Worm (Caenorhabditis elegans): Measurements from ENCODE around the gene ZC239.17.
"Not testable (repeated sequence)": the region's sequence is repeated elsewhere in the genome, so short reads cannot be mapped to it uniquely, and the experiment has no call there.

ZC239.17 gene

ce11 chrII:3201242-3201641, 24.4 kb downstream of the ZC239.17 start, which contains the start of gene sri-48:
Gene sri-48 (minus strand): TSS chrII:3201342.
- not testable (repeated sequence) for TF ChIP-seq Y22D7AL.16, ceh-18, ceh-48 (tag; optimal IDR thresholded peaks at IDR 0.05)

ce11 chrII:3198998-3199397, 26.7 kb downstream of the ZC239.17 start, which contains the start of gene sri-51:
Gene sri-51 (minus strand): TSS chrII:3199098.
- no peak for TF ChIP-seq pha-4 (tag; optimal IDR thresholded peaks at IDR 0.05)
- no peak for TF ChIP-seq unc-3 (GFP tag; conservative IDR thresholded peaks at IDR 0.05)
- TF ChIP-seq unc-3 (tag; optimal IDR thresholded peaks at IDR 0.05), result no peak
- TF ChIP-seq elt-4 (tag; optimal IDR thresholded peaks at IDR 0.05), result no peak
- TF ChIP-seq ceh-31 (tag; optimal IDR thresholded peaks at IDR 0.05), result no peak
- no peak for TF ChIP-seq ceh-48 (tag; optimal IDR thresholded peaks at IDR 0.05)
- no peak for TF ChIP-seq ceh-34 (tag; optimal IDR thresholded peaks at IDR 0.05)
- TF ChIP-seq ref-2 (tag; optimal IDR thresholded peaks at IDR 0.05), result no peak
- no peak for TF ChIP-seq ztf-16 (tag; optimal IDR thresholded peaks at IDR 0.05)
- no peak for TF ChIP-seq ceh-18 (tag; optimal IDR thresholded peaks at IDR 0.05)
- TF ChIP-seq syd-9 (tag; optimal IDR thresholded peaks at IDR 0.05), result no peak
- no peak for TF ChIP-seq pros-1 (tag; optimal IDR thresholded peaks at IDR 0.05)
- TF ChIP-seq pat-9 (tag; optimal IDR thresholded peaks at IDR 0.05), result no peak
- no peak for TF ChIP-seq gmeb-2 (tag; optimal IDR thresholded peaks at IDR 0.05)
- TF ChIP-seq npax-4 (tag; optimal IDR thresholded peaks at IDR 0.05), result no peak
- no peak for TF ChIP-seq dve-1 (tag; optimal IDR thresholded peaks at IDR 0.05)

ce11 chrII:3196966-3197365, 28.7 kb downstream of the ZC239.17 start, which contains the start of gene gcy-15:
Gene gcy-15 (minus strand): TSS chrII:3197066.
- TF ChIP-seq mec-3 (tag; optimal IDR thresholded peaks at IDR 0.05; ENCODE audit: borderline replicate concordance), result no peak
- no peak for TF ChIP-seq fkh-10 (GFP tag; optimal IDR thresholded peaks at IDR 0.05)
- no peak for TF ChIP-seq ceh-34 (tag; optimal IDR thresholded peaks at IDR 0.05)
- no peak for TF ChIP-seq che-1 (tag; optimal IDR thresholded peaks at IDR 0.05)

- TF ChIP-seq zip-5 (tag; optimal IDR thresholded peaks at IDR 0.05) (no peak), ceh-22 (tag; optimal IDR thresholded peaks at IDR 0.05) (no peak), mec-3 (tag; optimal IDR thresholded peaks at IDR 0.05; ENCODE audit: borderline replicate concordance) (peak; percentile 13)
Observed at ce11 chrII:3195739-3196138, 29.9 kb downstream of the ZC239.17 start.

ce11 chrII:3191544-3191943, 34.1 kb downstream of the ZC239.17 start, which contains the start of gene Y27F2A.9:
Gene Y27F2A.9 (minus strand): TSS chrII:3191644.
- TF ChIP-seq hlh-30 (tag; optimal IDR thresholded peaks at IDR 0.05; ENCODE audit: insufficient read depth); dve-1 (tag; optimal IDR thresholded peaks at IDR 0.05); lim-6 (tag; optimal IDR thresholded peaks at IDR 0.05): not testable (repeated sequence)

ce11 chrII:3189038-3189437, 36.6 kb downstream of the ZC239.17 start, which contains the start of gene Y27F2A.11:
Gene Y27F2A.11 (plus strand): TSS chrII:3189338.
- not testable (repeated sequence) for TF ChIP-seq gmeb-2, pax-1, pat-9 (tag; optimal IDR thresholded peaks at IDR 0.05)

ce11 chrII:3185848-3186247, 39.8 kb downstream of the ZC239.17 start:
- TF ChIP-seq ceh-31 (tag; optimal IDR thresholded peaks at IDR 0.05) (no peak), ets-4 (tag; optimal IDR thresholded peaks at IDR 0.05) (no peak), hlh-6 (tag; optimal IDR thresholded peaks at IDR 0.05) (no peak), rnt-1 (tag; optimal IDR thresholded peaks at IDR 0.05) (no peak)

- not testable (repeated sequence) for TF ChIP-seq fax-1 (tag; optimal IDR thresholded peaks at IDR 0.05); ceh-9 (tag; optimal IDR thresholded peaks at IDR 0.05); fkh-10 (GFP tag; optimal IDR thresholded peaks at IDR 0.05)
Observed at ce11 chrII:3184858-3185257, 40.8 kb downstream of the ZC239.17 start, which contains the start of gene sri-78. Gene sri-78 (plus strand): TSS chrII:3185158.
